Worm (Caenorhabditis elegans) whole organism, L4 larva: ENCODE measurements around the gene ari-1.4.

Experiments used
- F10B5.3 ChIP-seq: sonication (generic microtip); optimal IDR thresholded peaks from 2 replicates; lab custom pipeline; 2016; ENCODE audit warnings: mild to moderate bottlenecking, missing genetic modification characterization, missing compliant biosample characterization
- F37D6.2 ChIP-seq: sonication (generic microtip); optimal IDR thresholded peaks from 2 replicates; lab custom pipeline; 2016; ENCODE audit warnings: mild to moderate bottlenecking, missing genetic modification characterization, missing compliant biosample characterization
- R02D3.7 ChIP-seq: fragments of 150-350 bp; sonication (generic microtip); optimal IDR thresholded peaks from 3 replicates; lab custom pipeline; 2014; ENCODE audit warnings: missing biosample characterization, missing genetic modification characterization
- T20F7.1 ChIP-seq: fragments of 200-800 bp; sonication (Bioruptor generic); optimal IDR thresholded peaks from 2 replicates; lab custom pipeline; 2018; ENCODE audit warnings: mild to moderate bottlenecking, missing genetic modification characterization, missing compliant biosample characterization
- Y5F2A.4 ChIP-seq: fragments of 200-800 bp; sonication (Bioruptor generic); optimal IDR thresholded peaks from 2 replicates; lab custom pipeline; 2018; ENCODE audit warnings: mild to moderate bottlenecking, missing genetic modification characterization, missing compliant biosample characterization
- aha-1 ChIP-seq: fragments of 150-350 bp; peaks from one replicate; lab custom pipeline; 2014; ENCODE audit warnings: missing biosample characterization, missing genetic modification characterization
- arid-1 ChIP-seq: fragments of 200-800 bp; sonication (Bioruptor generic); conservative IDR thresholded peaks from 2 replicates; pipeline ENCODE4 v1.3.6; 2022; ENCODE audit warnings: missing genetic modification reagents, missing genetic modification characterization, missing compliant biosample characterization
- attf-4 ChIP-seq: sonication (generic microtip); optimal IDR thresholded peaks from 3 replicates; lab custom pipeline; 2017; ENCODE audit warnings: missing biosample characterization, missing genetic modification characterization
- ceh-20 ChIP-seq: fragments of 200-800 bp; sonication (Bioruptor generic); IDR thresholded peaks from 2 replicates; pipeline ENCODE4 v1.3.6; 2022; ENCODE audit warnings: missing genetic modification reagents, missing genetic modification characterization, missing compliant biosample characterization
- ceh-28 ChIP-seq: fragments of 150-350 bp; optimal IDR thresholded peaks from 2 replicates; lab custom pipeline; 2014; ENCODE audit warnings: missing biosample characterization, missing genetic modification reagents, missing genetic modification characterization
- cey-2 ChIP-seq: sonication (generic microtip); optimal IDR thresholded peaks from 3 replicates; lab custom pipeline; 2017; ENCODE audit warnings: missing genetic modification characterization, mild to moderate bottlenecking, missing compliant biosample characterization, antibody characterized with exemption, borderline replicate concordance; ENCODE audit not compliant: insufficient read depth
- ctbp-1 ChIP-seq: fragments of 200-800 bp; sonication (Bioruptor generic); IDR thresholded peaks from 2 replicates; pipeline ENCODE4 v1.3.6; 2022; ENCODE audit warnings: missing genetic modification reagents, missing genetic modification characterization, missing compliant biosample characterization
- daf-16 ChIP-seq, 3 experiments: sonication (generic microtip); optimal IDR thresholded peaks; 2 replicates each; lab custom pipeline; 2016 to 2017; ENCODE audit warnings: missing genetic modification characterization in 3 of 3, missing genetic modification reagents in 3 of 3, mild to moderate bottlenecking in 2 of 3, missing compliant biosample characterization in 2 of 3, missing biosample characterization in 1 of 3, moderate library complexity in 1 of 3
- daf-19 ChIP-seq: fragments of 200-800 bp; sonication (Bioruptor generic); conservative IDR thresholded peaks from 2 replicates; pipeline ENCODE4 v1.3.6; 2022; ENCODE audit warnings: missing genetic modification characterization, missing compliant biosample characterization
- daf-8 ChIP-seq: fragments of 200-800 bp; sonication (Bioruptor generic); IDR thresholded peaks from 2 replicates; pipeline ENCODE4 v1.3.6; 2022; ENCODE audit warnings: missing genetic modification characterization, missing compliant biosample characterization
- dmd-8 ChIP-seq: fragments of 200-800 bp; sonication (Bioruptor generic); IDR thresholded peaks from 2 replicates; pipeline ENCODE4 v1.3.6; 2022; ENCODE audit warnings: missing genetic modification characterization, missing compliant biosample characterization
- dmd-9 ChIP-seq: fragments of 200-800 bp; sonication (Bioruptor generic); IDR thresholded peaks from 2 replicates; pipeline ENCODE4 v1.3.6; 2022; ENCODE audit warnings: missing genetic modification reagents, missing genetic modification characterization, missing compliant biosample characterization
- duxl-1 ChIP-seq: sonication (generic microtip); optimal IDR thresholded peaks from 2 replicates; lab custom pipeline; 2016; ENCODE audit warnings: mild to moderate bottlenecking, missing genetic modification characterization, moderate library complexity, missing compliant biosample characterization; ENCODE audit not compliant: poor library complexity
- dve-1 ChIP-seq: sonication (generic microtip); optimal IDR thresholded peaks from 2 replicates; lab custom pipeline; 2017; ENCODE audit warnings: antibody characterized with exemption, mild to moderate bottlenecking, missing genetic modification characterization, missing compliant biosample characterization; ENCODE audit not compliant: insufficient read depth
- egl-27 ChIP-seq: sonication (generic microtip); optimal IDR thresholded peaks from 3 replicates; lab custom pipeline; 2017; ENCODE audit warnings: missing biosample characterization, missing genetic modification reagents, missing genetic modification characterization
- fkh-10 ChIP-seq: fragments of 150-350 bp; optimal IDR thresholded peaks from 2 replicates; lab custom pipeline; 2014; ENCODE audit warnings: missing biosample characterization, missing genetic modification reagents, missing genetic modification characterization
- gei-8 ChIP-seq: fragments of 200-800 bp; sonication (Bioruptor generic); optimal IDR thresholded peaks from 2 replicates; lab custom pipeline; 2018; ENCODE audit warnings: mild to moderate bottlenecking, missing genetic modification characterization, missing compliant biosample characterization
- lin-13 ChIP-seq: fragments of 150-350 bp; optimal IDR thresholded peaks from 2 replicates; lab custom pipeline; 2014; ENCODE audit warnings: missing biosample characterization, missing genetic modification reagents, missing genetic modification characterization
- lin-29 ChIP-seq: fragments of 200-800 bp; sonication (Bioruptor generic); IDR thresholded peaks from 2 replicates; pipeline ENCODE4 v1.3.6; 2022; ENCODE audit warnings: missing genetic modification reagents, missing genetic modification characterization, missing compliant biosample characterization
- lsy-2 ChIP-seq, 2 experiments: fragments of 150-350 bp in 1 of 2; sonication (generic microtip) in 1 of 2; optimal IDR thresholded peaks; 2 replicates each; lab custom pipeline; 2014 to 2017; ENCODE audit warnings: missing biosample characterization in 2 of 2, missing genetic modification characterization in 2 of 2
- mep-1 ChIP-seq: fragments of 150-350 bp; sonication (generic microtip); optimal IDR thresholded peaks from 3 replicates; lab custom pipeline; 2014; ENCODE audit warnings: missing biosample characterization, missing genetic modification characterization
- mxl-2 ChIP-seq: fragments of 200-800 bp; sonication (Bioruptor generic); conservative IDR thresholded peaks from 2 replicates; pipeline ENCODE4 v1.3.6; 2022; ENCODE audit warnings: missing genetic modification reagents, missing genetic modification characterization, missing compliant biosample characterization
- nhr-25 ChIP-seq: sonication (generic microtip); optimal IDR thresholded peaks from 2 replicates; lab custom pipeline; 2017; ENCODE audit warnings: missing genetic modification characterization, mild to moderate bottlenecking, missing compliant biosample characterization, antibody characterized with exemption, moderate library complexity, borderline replicate concordance; ENCODE audit not compliant: insufficient read depth
- nhr-41 ChIP-seq: fragments of 200-800 bp; sonication (Bioruptor generic); IDR thresholded peaks from 2 replicates; pipeline ENCODE4 v1.3.6; 2022; ENCODE audit warnings: missing genetic modification reagents, missing genetic modification characterization, missing compliant biosample characterization
- nhr-6 ChIP-seq: fragments of 150-350 bp; optimal IDR thresholded peaks from 2 replicates; lab custom pipeline; 2014; ENCODE audit warnings: missing biosample characterization, missing genetic modification characterization
- nhr-77 ChIP-seq: fragments of 150-350 bp; optimal IDR thresholded peaks from 2 replicates; lab custom pipeline; 2014; ENCODE audit warnings: missing biosample characterization, missing genetic modification characterization
- pqm-1 ChIP-seq: sonication (generic microtip); optimal IDR thresholded peaks from 2 replicates; lab custom pipeline; 2017; ENCODE audit warnings: missing biosample characterization, missing genetic modification characterization
- rbr-2 ChIP-seq: sonication (generic microtip); optimal IDR thresholded peaks from 2 replicates; lab custom pipeline; 2016; ENCODE audit warnings: missing genotype, missing genetic modification characterization, missing compliant biosample characterization
- saeg-2 ChIP-seq: fragments of 200-800 bp; sonication (Bioruptor generic); IDR thresholded peaks from 2 replicates; pipeline ENCODE4 v1.3.6; 2022; ENCODE audit warnings: missing genetic modification reagents, missing genetic modification characterization, missing compliant biosample characterization
- set-16 ChIP-seq: fragments of 200-800 bp; sonication (Bioruptor generic); IDR thresholded peaks from 2 replicates; pipeline ENCODE4 v1.3.6; 2022; ENCODE audit warnings: missing genetic modification reagents, missing genetic modification characterization, missing compliant biosample characterization
- snpc-1.2 ChIP-seq: fragments of 200-800 bp; sonication (Bioruptor generic); IDR thresholded peaks from 2 replicates; pipeline ENCODE4 v1.3.6; 2022; ENCODE audit warnings: missing genetic modification reagents, missing genetic modification characterization, missing compliant biosample characterization
- snpc-4 ChIP-seq: fragments of 150-350 bp; optimal IDR thresholded peaks from 2 replicates; lab custom pipeline; 2014; ENCODE audit warnings: missing biosample characterization, missing genetic modification characterization
- spr-1 ChIP-seq: sonication (generic microtip); optimal IDR thresholded peaks from 2 replicates; lab custom pipeline; 2016; ENCODE audit warnings: mild to moderate bottlenecking, missing genetic modification characterization, missing compliant biosample characterization
- unc-39 ChIP-seq: sonication (generic microtip); optimal IDR thresholded peaks from 2 replicates; lab custom pipeline; 2017; ENCODE audit warnings: missing biosample characterization, missing genetic modification characterization
- unc-62 ChIP-seq, 3 experiments: fragments of 150-350 bp in 1 of 3; sonication (generic microtip); optimal IDR thresholded peaks in 2 of 3; peaks in 1 of 3; 1 replicate in 1 of 3; 2 replicates in 2 of 3; lab custom pipeline; 2014 to 2017; ENCODE audit warnings: missing biosample characterization in 3 of 3, missing genetic modification characterization in 3 of 3, missing genetic modification reagents in 3 of 3, missing genotype in 1 of 3
- zag-1 ChIP-seq: fragments of 150-350 bp; optimal IDR thresholded peaks from 2 replicates; lab custom pipeline; 2014; ENCODE audit warnings: missing biosample characterization, missing genetic modification characterization
- zfp-3 ChIP-seq: fragments of 200-800 bp; sonication (Bioruptor generic); conservative IDR thresholded peaks from 2 replicates; pipeline ENCODE4 v1.3.6; 2022; ENCODE audit warnings: missing genetic modification reagents, missing genetic modification characterization, missing compliant biosample characterization
- ztf-7 ChIP-seq: fragments of 150-350 bp; optimal IDR thresholded peaks from 2 replicates; lab custom pipeline; 2014; ENCODE audit warnings: missing biosample characterization, missing genetic modification characterization

Gene ari-1.4

DNA sequence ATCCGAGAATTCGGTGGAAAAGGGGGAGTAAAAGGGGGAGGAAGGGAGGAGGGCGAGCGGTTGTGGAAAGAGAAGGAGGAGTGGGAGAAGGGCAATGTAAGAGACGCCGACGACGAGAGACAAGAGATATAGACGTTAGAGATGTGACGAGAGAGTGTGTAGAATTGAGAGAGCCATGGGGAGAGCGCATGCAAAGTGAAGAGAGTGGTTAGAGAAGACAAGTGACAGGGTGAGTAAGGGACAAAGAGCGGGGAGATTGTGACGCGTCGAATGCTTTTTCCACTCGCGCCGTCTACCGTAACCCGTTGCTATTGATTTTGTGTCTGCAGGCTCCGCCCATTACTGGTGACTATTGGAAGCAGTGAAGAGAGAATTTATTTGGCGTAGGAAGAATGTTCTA, 42.4 kb upstream of the ari-1.4 start (continued):
- peak in 1 of 2 experiments; percentile 96 for TF ChIP-seq unc-62 (GFP tag; optimal IDR thresholded peaks at IDR 0.05 in 1 of 2; lab: Kevin White, UChicago)
- TF ChIP-seq unc-62 (tag; optimal IDR thresholded peaks at IDR 0.05; lab: Kevin White, UChicago), result no peak
- TF ChIP-seq ceh-20, result no peak
- TF ChIP-seq pqm-1 (tag; lab: Kevin White, UChicago), result no peak
- TF ChIP-seq ctbp-1 (GFP tag; lab: Robert Waterston, UW), result no peak
- TF ChIP-seq dmd-9 (GFP tag; lab: Robert Waterston, UW), result no peak

DNA sequence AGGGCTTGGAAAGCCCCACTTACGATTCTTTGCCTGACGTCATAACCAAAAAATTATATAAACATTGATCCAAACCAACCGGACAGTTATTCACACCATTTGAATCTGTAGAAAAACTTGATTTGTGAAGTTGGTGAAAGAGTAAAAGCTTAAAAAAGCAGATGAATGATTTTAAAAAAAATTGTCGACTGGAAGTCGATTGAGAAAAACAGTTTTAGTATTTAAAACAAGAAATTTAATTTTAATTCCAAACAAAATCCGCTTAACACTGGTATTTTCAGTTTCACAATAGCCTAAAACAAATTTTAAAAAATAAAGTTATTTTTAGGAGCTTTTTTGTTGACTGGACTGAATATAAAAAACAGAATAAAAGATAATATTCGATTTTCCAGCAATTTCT, 36.0 kb upstream of the ari-1.4 start, which contains the start of gene Y105C5A.1:
TSS of gene Y105C5A.1 (minus strand) at position 101 of the 400 bp plus-strand sequence.
- no peak for TF ChIP-seq mxl-2
- no peak for TF ChIP-seq aha-1 (tag; lab: Kevin White, UChicago)
- no peak for TF ChIP-seq daf-8 (GFP tag; lab: Robert Waterston, UW)
- TF ChIP-seq lin-29 (GFP tag; lab: Robert Waterston, UW), result no peak
- TF ChIP-seq gei-8 (GFP tag; lab: Kevin White, UChicago), result no peak
- TF ChIP-seq attf-4 (tag; lab: Kevin White, UChicago), result no peak
- no peak for TF ChIP-seq F37D6.2
- TF ChIP-seq, all 104 proteins: peak for 0

DNA sequence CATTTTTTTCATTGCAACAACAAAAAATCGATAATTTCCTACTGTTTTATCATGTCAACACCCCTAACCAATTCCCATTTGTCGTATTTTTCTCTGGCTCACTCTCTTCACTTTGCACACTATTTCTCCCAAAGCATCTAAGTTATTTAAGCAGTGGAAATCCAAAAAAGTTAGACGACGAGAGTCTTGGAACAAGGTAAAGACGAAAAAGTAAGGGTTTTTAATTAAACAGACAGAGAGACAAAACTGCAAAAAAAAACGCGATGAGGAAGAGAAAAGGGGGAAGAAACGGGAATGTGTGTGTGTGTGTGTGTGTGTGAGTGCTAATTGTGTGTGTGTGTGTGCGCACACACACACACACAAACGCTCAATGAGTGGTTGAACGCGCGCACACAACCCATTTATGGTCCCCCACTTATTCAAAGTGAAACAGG, 32.9 kb upstream of the ari-1.4 start:
- TF ChIP-seq unc-62 (GFP tag; optimal IDR thresholded peaks at IDR 0.05 in 1 of 2; lab: Kevin White, UChicago) (peak in 1 of 2 experiments; percentile 3), unc-62 (tag; optimal IDR thresholded peaks at IDR 0.05; lab: Kevin White, UChicago) (no peak), duxl-1 (peak; percentile 64), aha-1 (tag; lab: Kevin White, UChicago) (peak; percentile 1), nhr-6 (tag; lab: Kevin White, UChicago) (peak; percentile 64), rbr-2 (peak; percentile 81), ceh-28 (tag; lab: Kevin White, UChicago) (no peak), mep-1 (peak; percentile 65), dve-1 (tag; lab: Kevin White, UChicago) (peak; percentile 66), fkh-10 (GFP tag; lab: Kevin White, UChicago) (peak; percentile 86), unc-39 (tag; lab: Kevin White, UChicago) (no peak), nhr-25 (peak; percentile 31), lin-13 (GFP tag; lab: Kevin White, UChicago) (no peak), ztf-7 (tag; lab: Kevin White, UChicago) (no peak), F10B5.3 (tag; lab: Kevin White, UChicago) (no peak), lsy-2 (tag; optimal IDR thresholded peaks at IDR 0.05; lab: Kevin White, UChicago) (peak in 1 of 2 experiments; percentile 85)
- TF ChIP-seq, all 104 proteins: peak for 10

DNA sequence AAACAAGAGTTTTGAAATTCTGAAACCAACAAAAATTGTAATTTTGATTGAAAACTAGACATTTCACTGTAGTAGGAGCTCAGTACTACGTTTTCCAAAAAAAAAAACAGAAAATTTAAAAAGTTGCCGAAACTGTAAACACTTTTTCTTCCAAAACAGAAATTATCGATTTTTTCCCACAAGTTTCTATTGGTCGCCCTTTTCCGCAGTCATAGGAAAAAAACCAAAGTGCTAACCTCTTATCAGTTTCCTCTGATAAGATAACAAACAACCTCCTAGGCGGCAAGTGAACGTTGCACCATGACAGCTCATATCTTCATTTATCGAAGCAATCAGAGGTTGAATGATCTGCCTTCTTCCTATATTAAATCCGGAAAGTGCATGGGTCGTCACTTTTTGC, 30.7 kb upstream of the ari-1.4 start:
- TF ChIP-seq arid-1 (GFP tag; lab: Robert Waterston, UW), result no peak
- TF ChIP-seq dve-1 (tag; lab: Kevin White, UChicago), result peak; percentile 23
- TF ChIP-seq daf-19 (GFP tag; lab: Robert Waterston, UW), result no peak
- TF ChIP-seq gei-8 (GFP tag; lab: Kevin White, UChicago), result no peak
- no peak for TF ChIP-seq lin-13 (GFP tag; lab: Kevin White, UChicago)
- no peak for TF ChIP-seq cey-2 (tag; lab: Kevin White, UChicago)
- TF ChIP-seq lsy-2 (tag; optimal IDR thresholded peaks at IDR 0.05; lab: Kevin White, UChicago), result peak in 1 of 2 experiments; percentile 28
- TF ChIP-seq R02D3.7 (tag; lab: Kevin White, UChicago), result no peak
- no peak for TF ChIP-seq lin-29 (GFP tag; lab: Robert Waterston, UW)
- TF ChIP-seq dmd-8 (GFP tag; lab: Robert Waterston, UW), result no peak
- no peak for TF ChIP-seq attf-4 (tag; lab: Kevin White, UChicago)
- no peak for TF ChIP-seq snpc-1.2 (GFP tag; lab: Robert Waterston, UW)
- TF ChIP-seq duxl-1, result peak; percentile 40
- TF ChIP-seq zfp-3 (GFP tag; lab: Robert Waterston, UW), result no peak
- no peak for TF ChIP-seq T20F7.1
- no peak for TF ChIP-seq Y5F2A.4 (GFP tag; lab: Kevin White, UChicago)
- TF ChIP-seq nhr-77 (tag; lab: Kevin White, UChicago), result no peak
- no peak for TF ChIP-seq daf-16 (GFP tag; optimal IDR thresholded peaks at IDR 0.05; lab: Kevin White, UChicago)
- TF ChIP-seq daf-16 (tag; optimal IDR thresholded peaks at IDR 0.05; lab: Kevin White, UChicago), result peak; percentile 62
- no peak for TF ChIP-seq egl-27 (tag; lab: Kevin White, UChicago)
- no peak for TF ChIP-seq zag-1
- no peak for TF ChIP-seq snpc-4 (tag; lab: Kevin White, UChicago)
- TF ChIP-seq fkh-10 (GFP tag; lab: Kevin White, UChicago), result no peak
- no peak for TF ChIP-seq saeg-2 (GFP tag; lab: Robert Waterston, UW)
- no peak for TF ChIP-seq spr-1 (tag; lab: Kevin White, UChicago)
- no peak for TF ChIP-seq nhr-41
- no peak for TF ChIP-seq set-16 (GFP tag; lab: Robert Waterston, UW)
